Fruit fly (Drosophila melanogaster) whole organism: ENCODE measurements around the gene CG1542.

Source experiments
- CG8478 ChIP-seq: fragments of >200 bp; optimal IDR thresholded peaks from 2 replicates; lab custom pipeline; 2018; ENCODE audit warnings: inconsistent platforms
- Dll ChIP-seq: fragments of >200 bp; optimal IDR thresholded peaks from 2 replicates; lab custom pipeline; 2017
- EcR ChIP-seq, 2 experiments: fragments of >200 bp; optimal IDR thresholded peaks; 2 replicates each; lab custom pipeline; 2017; ENCODE audit warnings: missing biosample characterization in 2 of 2, missing genetic modification characterization in 2 of 2, missing genetic modification reagents in 2 of 2
- pan ChIP-seq: fragments of >200 bp; optimal IDR thresholded peaks from 2 replicates; lab custom pipeline; 2017
- psq ChIP-seq: fragments of >200 bp; optimal IDR thresholded peaks from 2 replicates; lab custom pipeline; 2017
- usp ChIP-seq: fragments of >200 bp; optimal IDR thresholded peaks from 2 replicates; lab custom pipeline; 2017; ENCODE audit warnings: missing biosample characterization, missing genetic modification characterization, mixed read lengths

The CG1542 gene

DNA sequence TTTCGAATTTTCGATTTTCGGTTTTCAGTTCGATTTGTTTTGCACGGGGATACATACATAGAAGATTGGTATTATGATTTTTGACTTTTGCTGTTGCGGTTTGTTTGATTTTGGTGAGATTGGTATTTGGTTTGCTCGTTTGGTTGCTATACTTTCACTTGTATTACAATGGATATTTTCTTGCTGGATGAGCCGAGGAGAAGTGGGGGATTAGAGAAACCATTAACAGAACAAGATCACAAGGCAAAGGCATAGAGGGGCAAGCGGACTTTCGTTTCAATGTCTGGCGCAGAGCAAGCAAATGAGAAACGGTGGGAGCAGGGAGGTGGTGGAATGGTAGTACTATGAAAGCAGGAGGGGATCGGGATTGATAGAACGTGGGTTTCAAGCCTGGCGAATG is 19.0 kb downstream of the CG1542 start, which contains the start of gene CG15563:
Gene CG15563, minus strand, starts transcription at position 101 of the 400 bp plus-strand sequence.
- TF ChIP-seq CG8478 (lab: Kevin White, UChicago) (no peak), Dll (lab: Kevin White, UChicago) (no peak), EcR (GFP tag; optimal IDR thresholded peaks at IDR 0.05; lab: Kevin White, UChicago) (no peak), psq (lab: Kevin White, UChicago) (no peak), usp (GFP tag; lab: Kevin White, UChicago) (no peak), pan (no peak)

DNA sequence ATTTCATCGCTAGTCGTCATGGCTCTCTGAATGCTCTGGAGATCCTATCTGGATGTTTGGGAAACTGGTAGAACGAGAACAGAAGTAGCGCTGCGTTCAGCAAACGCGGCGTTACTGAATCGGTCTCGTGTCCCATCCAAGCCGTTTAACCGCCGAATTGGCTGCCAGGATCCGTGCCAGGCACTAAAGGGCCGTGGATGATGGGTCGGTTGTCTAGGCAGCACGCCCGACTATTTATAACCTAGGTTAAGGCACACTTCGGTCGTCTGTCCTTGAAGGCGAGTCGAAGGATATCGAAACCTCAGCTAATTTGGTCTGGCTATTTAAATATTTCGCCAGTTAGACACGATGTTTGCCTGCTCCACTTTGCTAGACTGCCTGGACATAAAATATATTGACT is 22.0 kb downstream of the CG1542 start, which contains the start of gene CG15564:
Gene CG15564, minus strand, starts transcription at position 101 of the 400 bp plus-strand sequence.
- TF ChIP-seq Dll (lab: Kevin White, UChicago) (no peak), CG8478 (lab: Kevin White, UChicago) (no peak), EcR (GFP tag; optimal IDR thresholded peaks at IDR 0.05; lab: Kevin White, UChicago) (no peak), pan (no peak), usp (GFP tag; lab: Kevin White, UChicago) (no peak), psq (lab: Kevin White, UChicago) (no peak)

DNA sequence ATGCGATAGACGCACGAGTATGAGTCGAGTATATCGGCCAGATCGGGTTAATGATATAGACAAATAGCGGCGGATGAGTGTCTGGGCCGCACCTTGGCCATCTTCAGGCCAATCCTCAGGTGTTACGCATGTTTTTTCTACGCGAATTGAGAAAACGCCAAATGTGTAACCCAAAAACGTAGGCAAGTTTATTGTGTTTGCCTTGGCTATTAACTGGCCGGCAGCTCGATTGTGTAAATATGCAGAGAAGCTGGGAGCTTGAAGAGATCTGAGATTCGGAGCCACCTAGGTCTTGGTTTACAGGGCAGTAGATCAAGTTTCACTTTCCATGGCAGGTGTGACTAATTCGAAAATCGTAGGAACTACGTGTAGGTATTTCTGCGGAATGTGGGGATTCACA is 26.8 kb downstream of the CG1542 start:
- TF ChIP-seq EcR (GFP tag; optimal IDR thresholded peaks at IDR 0.05; lab: Kevin White, UChicago) = no peak
- TF ChIP-seq psq (lab: Kevin White, UChicago) = no peak
- no peak for TF ChIP-seq usp (GFP tag; lab: Kevin White, UChicago)
- no peak for TF ChIP-seq Dll (lab: Kevin White, UChicago)
- no peak for TF ChIP-seq CG8478 (lab: Kevin White, UChicago)
- TF ChIP-seq pan = no peak

DNA sequence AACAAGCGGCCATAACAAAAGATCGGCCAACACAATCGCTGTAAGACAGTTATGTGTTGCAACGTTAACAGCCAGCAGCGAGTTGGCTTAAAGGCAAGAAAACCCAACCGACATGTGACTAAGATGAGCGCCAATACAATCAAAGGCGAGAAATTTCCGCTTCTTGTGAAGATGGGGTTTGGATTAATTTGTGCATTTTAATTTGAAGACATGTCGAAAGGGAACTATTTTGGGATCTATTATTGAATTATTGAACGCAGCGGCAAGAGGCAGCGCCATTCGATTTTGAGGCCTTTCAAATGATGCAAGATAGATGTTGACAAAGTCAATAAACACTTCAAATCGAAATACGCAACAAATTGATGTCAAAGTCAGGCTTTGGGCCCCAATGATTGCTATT is 27.9 kb downstream of the CG1542 start:
- no peak for TF ChIP-seq Dll (lab: Kevin White, UChicago)
- TF ChIP-seq pan = no peak
- TF ChIP-seq psq (lab: Kevin White, UChicago) = no peak
- no peak for TF ChIP-seq CG8478 (lab: Kevin White, UChicago)
- no peak for TF ChIP-seq usp (GFP tag; lab: Kevin White, UChicago)
- TF ChIP-seq EcR (GFP tag; optimal IDR thresholded peaks at IDR 0.05; lab: Kevin White, UChicago) = no peak

DNA sequence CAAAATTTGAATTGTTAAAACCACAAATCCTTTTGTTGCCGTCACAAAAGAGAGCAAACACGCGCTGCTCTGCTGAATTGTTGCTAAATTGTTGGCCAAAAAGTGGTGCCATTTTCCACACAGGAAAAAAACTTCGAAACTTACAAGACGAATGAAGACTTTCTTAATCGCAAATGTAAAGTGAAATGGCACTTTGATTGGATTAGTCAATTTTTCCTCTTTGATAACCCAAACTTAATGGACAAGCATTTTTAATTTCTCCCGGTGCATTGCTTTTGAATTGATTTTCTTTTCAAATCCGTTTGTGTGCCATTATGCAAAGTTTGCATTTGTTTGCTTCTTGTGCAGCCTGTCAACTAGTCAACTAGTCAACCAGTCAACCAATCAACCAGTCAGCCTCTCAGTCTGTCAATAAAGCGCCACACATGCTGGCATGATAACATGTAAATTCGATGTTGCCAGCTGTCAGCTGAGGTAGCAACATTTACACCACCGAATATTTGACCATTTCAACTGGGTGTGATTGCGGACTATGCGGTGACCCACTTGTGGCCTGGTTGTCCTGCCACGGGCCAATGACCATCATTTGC is 29.9 kb downstream of the CG1542 start:
- TF ChIP-seq CG8478 (lab: Kevin White, UChicago) (no peak), pan (no peak), EcR (GFP tag; optimal IDR thresholded peaks at IDR 0.05; lab: Kevin White, UChicago) (no peak), usp (GFP tag; lab: Kevin White, UChicago) (no peak), psq (lab: Kevin White, UChicago) (no peak), Dll (lab: Kevin White, UChicago) (no peak)

DNA sequence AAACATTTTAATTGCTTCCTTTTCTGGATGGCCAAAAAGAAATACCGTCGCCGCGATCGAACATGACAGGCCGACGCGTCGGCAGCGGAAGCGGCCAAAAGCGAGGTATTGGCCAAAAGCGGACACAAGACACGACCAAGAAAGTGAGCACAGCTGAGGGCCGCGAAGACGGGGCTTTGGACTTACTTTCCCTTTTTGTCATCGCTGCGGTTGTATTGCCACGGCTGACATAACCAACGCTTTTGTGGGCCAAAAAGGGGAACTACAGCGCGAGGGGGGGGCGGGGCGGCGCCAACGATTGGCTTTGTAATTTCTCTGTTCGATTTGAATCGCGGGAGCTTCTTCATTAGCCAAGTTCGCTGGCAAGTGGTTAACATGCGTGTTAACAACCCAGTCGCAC is 32.5 kb downstream of the CG1542 start:
- no peak for TF ChIP-seq pan
- TF ChIP-seq CG8478 (lab: Kevin White, UChicago) = no peak
- no peak for TF ChIP-seq Dll (lab: Kevin White, UChicago)
- no peak for TF ChIP-seq psq (lab: Kevin White, UChicago)
- no peak for TF ChIP-seq usp (GFP tag; lab: Kevin White, UChicago)
- no peak for TF ChIP-seq EcR (GFP tag; optimal IDR thresholded peaks at IDR 0.05; lab: Kevin White, UChicago)

DNA sequence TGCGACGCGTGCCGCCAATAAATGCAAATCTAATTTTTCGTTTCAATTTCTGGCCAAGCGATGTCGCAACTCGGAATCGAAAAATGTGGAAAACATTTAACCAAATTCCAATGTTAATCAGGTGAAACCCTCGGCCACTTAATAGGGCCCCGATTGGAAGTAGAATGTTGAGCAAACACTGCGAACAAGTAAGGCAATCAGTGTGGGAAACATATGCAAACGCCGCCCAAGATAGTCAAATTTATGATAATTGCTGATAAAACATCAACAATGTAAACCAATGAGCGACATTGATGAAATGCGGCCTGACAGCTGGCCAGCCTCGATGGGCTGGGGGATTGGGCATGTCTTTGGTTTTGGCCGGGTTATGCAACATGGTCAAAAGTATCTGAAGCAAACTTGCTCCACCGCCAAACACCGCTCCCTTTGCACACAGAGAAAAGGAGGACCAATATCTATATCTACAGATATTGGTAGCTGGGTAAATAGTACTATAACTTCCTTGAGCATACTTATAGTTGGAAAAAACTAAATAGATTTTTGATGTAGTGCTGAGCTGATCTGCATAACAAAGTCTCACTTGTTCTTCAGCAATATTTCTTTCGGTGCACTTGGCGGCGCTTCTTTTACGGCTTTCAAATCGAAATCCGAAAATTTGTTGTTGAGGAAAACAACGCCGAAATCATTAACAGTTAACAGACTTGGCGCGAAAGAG is 34.2 kb downstream of the CG1542 start:
- no peak for TF ChIP-seq pan
- TF ChIP-seq psq (lab: Kevin White, UChicago) = no peak

DNA sequence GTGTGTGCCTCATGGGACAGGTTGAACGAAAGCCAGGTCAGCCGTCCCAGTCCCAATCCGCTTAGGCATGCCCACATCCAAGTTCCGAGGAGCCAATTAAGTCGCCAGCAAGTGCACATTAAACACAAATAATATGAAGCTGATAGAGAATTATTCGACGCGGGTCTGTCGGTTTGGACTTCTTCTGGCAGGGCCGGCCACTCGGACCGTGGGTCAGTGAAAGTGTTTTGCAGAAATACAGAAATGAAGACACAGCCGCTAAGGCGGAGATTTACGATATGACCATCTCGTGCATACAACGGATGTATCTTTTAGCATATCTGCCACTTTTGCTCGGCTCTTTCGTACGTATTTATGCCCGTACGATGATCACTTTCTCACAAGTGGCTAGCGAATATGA is 35.0 kb downstream of the CG1542 start:
- no peak for TF ChIP-seq pan
- no peak for TF ChIP-seq psq (lab: Kevin White, UChicago)
- no peak for TF ChIP-seq CG8478 (lab: Kevin White, UChicago)
- no peak for TF ChIP-seq Dll (lab: Kevin White, UChicago)
- TF ChIP-seq EcR (GFP tag; optimal IDR thresholded peaks at IDR 0.05; lab: Kevin White, UChicago) = no peak
- TF ChIP-seq usp (GFP tag; lab: Kevin White, UChicago) = no peak

DNA sequence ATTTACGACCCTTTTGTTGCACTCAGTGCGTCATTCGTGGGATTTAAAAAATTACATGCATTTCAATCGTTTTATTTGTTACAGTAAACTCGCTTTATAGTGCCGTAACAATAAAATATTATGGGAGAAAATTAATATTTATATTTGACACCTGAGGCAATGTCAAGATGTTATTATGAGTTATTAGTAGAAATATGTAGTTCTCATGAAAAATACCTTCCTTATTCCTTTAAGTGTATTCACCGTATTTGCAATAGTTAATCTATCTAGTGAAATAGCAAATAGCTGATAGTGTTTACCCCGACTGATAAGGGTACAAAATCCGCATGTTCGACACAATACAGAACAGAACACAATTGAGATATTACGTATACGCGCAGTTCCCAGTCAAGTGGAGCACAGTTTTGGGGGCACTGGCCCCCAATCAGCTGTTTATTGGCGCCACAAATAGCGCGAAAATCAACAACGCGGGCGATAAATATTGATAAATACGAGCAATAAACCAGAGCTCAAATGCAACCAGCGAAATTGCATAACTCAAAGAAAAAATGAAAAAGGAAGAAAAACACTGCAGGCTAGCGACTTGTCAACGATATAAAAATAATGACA is 37.3 kb downstream of the CG1542 start:
- TF ChIP-seq EcR (GFP tag; optimal IDR thresholded peaks at IDR 0.05; lab: Kevin White, UChicago) = no peak
- no peak for TF ChIP-seq Dll (lab: Kevin White, UChicago)
- no peak for TF ChIP-seq usp (GFP tag; lab: Kevin White, UChicago)
- no peak for TF ChIP-seq pan
- TF ChIP-seq CG8478 (lab: Kevin White, UChicago) = no peak
- no peak for TF ChIP-seq psq (lab: Kevin White, UChicago)

DNA sequence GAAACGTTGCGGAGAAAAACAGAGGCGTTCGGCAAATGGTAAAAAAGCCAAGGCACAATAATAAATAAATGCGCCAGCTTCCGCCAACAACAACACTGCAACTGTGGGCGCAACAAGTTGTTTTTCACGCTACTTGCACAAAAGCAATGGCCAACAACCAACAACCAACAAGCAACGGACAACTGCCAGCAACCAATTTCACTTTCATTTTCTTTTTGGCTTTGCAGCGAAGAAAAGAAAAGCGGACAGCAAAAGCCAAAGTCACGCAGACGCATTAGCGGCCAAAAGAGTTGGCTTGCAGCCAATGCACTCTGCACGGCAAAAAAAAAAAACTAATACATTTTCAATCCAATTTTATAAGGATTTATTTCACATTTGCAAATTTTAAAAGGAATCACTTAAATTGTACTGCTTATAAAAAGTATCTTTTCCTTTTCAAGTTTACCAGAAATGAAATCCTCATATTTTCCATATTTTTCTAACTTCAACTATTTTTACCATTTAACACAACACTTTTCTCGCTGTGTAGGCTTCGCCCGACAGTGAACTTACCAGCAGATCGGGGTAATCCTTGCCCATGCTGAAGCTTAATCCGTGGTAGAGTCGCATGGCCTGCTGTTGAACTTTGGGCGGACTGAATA is 38.0 kb downstream of the CG1542 start:
- TF ChIP-seq EcR (GFP tag; optimal IDR thresholded peaks at IDR 0.05; lab: Kevin White, UChicago) (peak in 1 of 2 experiments; percentile 18), psq (lab: Kevin White, UChicago) (no peak)
